Worm (Caenorhabditis elegans) whole organism, L4 larva: ENCODE data around the gene twk-10.

Experiments
- F26F4.8 ChIP-seq: fragments of 200-800 bp; sonication (Bioruptor generic); conservative IDR thresholded peaks from 2 replicates; pipeline ENCODE4 v1.3.6; 2022; ENCODE audit warnings: missing genetic modification characterization, missing compliant biosample characterization
- F49E8.2 ChIP-seq: sonication (generic microtip); optimal IDR thresholded peaks from 2 replicates; lab custom pipeline; 2016; ENCODE audit warnings: missing compliant biosample characterization, mild to moderate bottlenecking, missing genetic modification characterization, borderline replicate concordance
- T20F7.1 ChIP-seq: fragments of 200-800 bp; sonication (Bioruptor generic); optimal IDR thresholded peaks from 2 replicates; lab custom pipeline; 2018; ENCODE audit warnings: mild to moderate bottlenecking, missing genetic modification characterization, missing compliant biosample characterization
- Y75B8A.6 ChIP-seq: fragments of 200-800 bp; sonication (Bioruptor generic); IDR thresholded peaks from 2 replicates; pipeline ENCODE4 v1.3.6; 2022; ENCODE audit warnings: missing genetic modification reagents, missing genetic modification characterization, missing compliant biosample characterization
- ZK337.2 ChIP-seq: fragments of 200-800 bp; sonication (Bioruptor generic); IDR thresholded peaks from 2 replicates; pipeline ENCODE4 v1.3.6; 2022; ENCODE audit warnings: missing genetic modification reagents, missing genetic modification characterization, missing compliant biosample characterization
- ZK546.5 ChIP-seq, 2 experiments: sonication (generic microtip); optimal IDR thresholded peaks; 2 replicates each; lab custom pipeline; 2017; ENCODE audit warnings: missing biosample characterization in 2 of 2, missing genetic modification characterization in 2 of 2
- aha-1 ChIP-seq: fragments of 150-350 bp; peaks from one replicate; lab custom pipeline; 2014; ENCODE audit warnings: missing biosample characterization, missing genetic modification characterization
- ceh-32 ChIP-seq: sonication (generic microtip); optimal IDR thresholded peaks from 2 replicates; lab custom pipeline; 2016; ENCODE audit warnings: mild to moderate bottlenecking, missing genetic modification characterization, missing compliant biosample characterization; ENCODE audit not compliant: poor library complexity
- ceh-62 ChIP-seq: sonication (generic microtip); optimal IDR thresholded peaks from 2 replicates; lab custom pipeline; 2017; ENCODE audit warnings: missing biosample characterization, missing genetic modification characterization
- cey-2 ChIP-seq: sonication (generic microtip); optimal IDR thresholded peaks from 3 replicates; lab custom pipeline; 2017; ENCODE audit warnings: missing genetic modification characterization, mild to moderate bottlenecking, missing compliant biosample characterization, antibody characterized with exemption, borderline replicate concordance; ENCODE audit not compliant: insufficient read depth
- ctbp-1 ChIP-seq: fragments of 200-800 bp; sonication (Bioruptor generic); IDR thresholded peaks from 2 replicates; pipeline ENCODE4 v1.3.6; 2022; ENCODE audit warnings: missing genetic modification reagents, missing genetic modification characterization, missing compliant biosample characterization
- daf-16 ChIP-seq, 3 experiments: sonication (generic microtip); optimal IDR thresholded peaks; 2 replicates each; lab custom pipeline; 2016 to 2017; ENCODE audit warnings: missing genetic modification characterization in 3 of 3, missing genetic modification reagents in 3 of 3, mild to moderate bottlenecking in 2 of 3, missing compliant biosample characterization in 2 of 3, missing biosample characterization in 1 of 3, moderate library complexity in 1 of 3
- daf-19 ChIP-seq: fragments of 200-800 bp; sonication (Bioruptor generic); conservative IDR thresholded peaks from 2 replicates; pipeline ENCODE4 v1.3.6; 2022; ENCODE audit warnings: missing genetic modification characterization, missing compliant biosample characterization
- dmd-6 ChIP-seq: fragments of 200-800 bp; sonication (Bioruptor generic); IDR thresholded peaks from 2 replicates; pipeline ENCODE4 v1.3.6; 2022; ENCODE audit warnings: missing genetic modification reagents, missing genetic modification characterization, missing compliant biosample characterization
- dmd-9 ChIP-seq: fragments of 200-800 bp; sonication (Bioruptor generic); IDR thresholded peaks from 2 replicates; pipeline ENCODE4 v1.3.6; 2022; ENCODE audit warnings: missing genetic modification reagents, missing genetic modification characterization, missing compliant biosample characterization
- dve-1 ChIP-seq: sonication (generic microtip); optimal IDR thresholded peaks from 2 replicates; lab custom pipeline; 2017; ENCODE audit warnings: antibody characterized with exemption, mild to moderate bottlenecking, missing genetic modification characterization, missing compliant biosample characterization; ENCODE audit not compliant: insufficient read depth
- fos-1 ChIP-seq: fragments of 150-350 bp; optimal IDR thresholded peaks from 2 replicates; lab custom pipeline; 2014; ENCODE audit warnings: missing biosample characterization, missing genetic modification characterization
- hlh-11 ChIP-seq: fragments of 200-800 bp; sonication (Bioruptor generic); optimal IDR thresholded peaks from 2 replicates; lab custom pipeline; 2018; ENCODE audit warnings: mild to moderate bottlenecking, missing genetic modification characterization, missing compliant biosample characterization
- hlh-30 ChIP-seq: sonication (generic microtip); optimal IDR thresholded peaks from 2 replicates; lab custom pipeline; 2017; ENCODE audit warnings: antibody characterized with exemption, mild to moderate bottlenecking, missing genetic modification characterization, missing compliant biosample characterization; ENCODE audit not compliant: insufficient read depth
- lin-13 ChIP-seq: fragments of 150-350 bp; optimal IDR thresholded peaks from 2 replicates; lab custom pipeline; 2014; ENCODE audit warnings: missing biosample characterization, missing genetic modification reagents, missing genetic modification characterization
- lin-39 ChIP-seq: fragments of 150-350 bp; optimal IDR thresholded peaks from 2 replicates; lab custom pipeline; 2014; ENCODE audit warnings: missing biosample characterization, missing genetic modification reagents, missing genetic modification characterization
- lsy-2 ChIP-seq, 2 experiments: fragments of 150-350 bp in 1 of 2; sonication (generic microtip) in 1 of 2; optimal IDR thresholded peaks; 2 replicates each; lab custom pipeline; 2014 to 2017; ENCODE audit warnings: missing biosample characterization in 2 of 2, missing genetic modification characterization in 2 of 2
- madf-9 ChIP-seq: fragments of 200-800 bp; sonication (Bioruptor generic); conservative IDR thresholded peaks from 2 replicates; pipeline ENCODE4 v1.3.6; 2022; ENCODE audit warnings: missing genetic modification reagents, missing genetic modification characterization, missing compliant biosample characterization
- mes-2 ChIP-seq: sonication (generic microtip); optimal IDR thresholded peaks from 2 replicates; lab custom pipeline; 2016; ENCODE audit warnings: missing genotype, mild to moderate bottlenecking, missing genetic modification characterization, missing compliant biosample characterization; ENCODE audit not compliant: poor library complexity, severe bottlenecking
- mxl-3 ChIP-seq: fragments of 200-800 bp; sonication (Bioruptor generic); optimal IDR thresholded peaks from 2 replicates; lab custom pipeline; 2018; ENCODE audit warnings: mild to moderate bottlenecking, missing genetic modification characterization, missing compliant biosample characterization
- nhr-11 ChIP-seq: fragments of 150-350 bp; optimal IDR thresholded peaks from 2 replicates; lab custom pipeline; 2014; ENCODE audit warnings: missing biosample characterization, missing genetic modification characterization
- nhr-25 ChIP-seq: sonication (generic microtip); optimal IDR thresholded peaks from 2 replicates; lab custom pipeline; 2017; ENCODE audit warnings: missing genetic modification characterization, mild to moderate bottlenecking, missing compliant biosample characterization, antibody characterized with exemption, moderate library complexity, borderline replicate concordance; ENCODE audit not compliant: insufficient read depth
- nhr-28 ChIP-seq: fragments of 150-350 bp; optimal IDR thresholded peaks from 2 replicates; lab custom pipeline; 2014; ENCODE audit warnings: missing biosample characterization, missing genetic modification characterization
- nhr-41 ChIP-seq: fragments of 200-800 bp; sonication (Bioruptor generic); IDR thresholded peaks from 2 replicates; pipeline ENCODE4 v1.3.6; 2022; ENCODE audit warnings: missing genetic modification reagents, missing genetic modification characterization, missing compliant biosample characterization
- nhr-6 ChIP-seq: fragments of 150-350 bp; optimal IDR thresholded peaks from 2 replicates; lab custom pipeline; 2014; ENCODE audit warnings: missing biosample characterization, missing genetic modification characterization
- nhr-77 ChIP-seq: fragments of 150-350 bp; optimal IDR thresholded peaks from 2 replicates; lab custom pipeline; 2014; ENCODE audit warnings: missing biosample characterization, missing genetic modification characterization
- pha-4 ChIP-seq, 2 experiments: fragments of 150-350 bp in 1 of 2; fragments of 200-800 bp in 1 of 2; sonication (Bioruptor generic) in 1 of 2; IDR thresholded peaks in 1 of 2; optimal IDR thresholded peaks in 1 of 2; 2 replicates each; pipeline versions ENCODE4 v1.3.6 to Lab custom; 2014 to 2022; ENCODE audit warnings: missing genetic modification characterization in 2 of 2, missing genetic modification reagents in 2 of 2, missing biosample characterization in 1 of 2, missing compliant biosample characterization in 1 of 2
- php-3 ChIP-seq: fragments of 200-800 bp; sonication (Bioruptor generic); IDR thresholded peaks from 2 replicates; pipeline ENCODE4 v1.3.6; 2022; ENCODE audit warnings: missing genetic modification reagents, missing genetic modification characterization, missing compliant biosample characterization
- pqm-1 ChIP-seq: sonication (generic microtip); optimal IDR thresholded peaks from 2 replicates; lab custom pipeline; 2017; ENCODE audit warnings: missing biosample characterization, missing genetic modification characterization
- snpc-1.2 ChIP-seq: fragments of 200-800 bp; sonication (Bioruptor generic); IDR thresholded peaks from 2 replicates; pipeline ENCODE4 v1.3.6; 2022; ENCODE audit warnings: missing genetic modification reagents, missing genetic modification characterization, missing compliant biosample characterization
- unc-130 ChIP-seq: sonication (generic microtip); optimal IDR thresholded peaks from 2 replicates; lab custom pipeline; 2016; ENCODE audit warnings: missing genetic modification reagents, missing genetic modification characterization, missing compliant biosample characterization
- unc-62 ChIP-seq, 3 experiments: fragments of 150-350 bp in 1 of 3; sonication (generic microtip); optimal IDR thresholded peaks in 2 of 3; peaks in 1 of 3; 1 replicate in 1 of 3; 2 replicates in 2 of 3; lab custom pipeline; 2014 to 2017; ENCODE audit warnings: missing biosample characterization in 3 of 3, missing genetic modification characterization in 3 of 3, missing genetic modification reagents in 3 of 3, missing genotype in 1 of 3
- vab-7 ChIP-seq: fragments of 200-800 bp; sonication (Bioruptor generic); IDR thresholded peaks from 2 replicates; pipeline ENCODE4 v1.3.6; 2022; ENCODE audit warnings: missing genetic modification reagents, missing genetic modification characterization, missing compliant biosample characterization
- zfp-2 ChIP-seq: sonication (generic microtip); optimal IDR thresholded peaks from 2 replicates; lab custom pipeline; 2016; ENCODE audit warnings: mild to moderate bottlenecking, missing genetic modification characterization, missing compliant biosample characterization
- zip-11 ChIP-seq: fragments of 200-800 bp; sonication (Bioruptor generic); IDR thresholded peaks from 2 replicates; pipeline ENCODE4 v1.3.6; 2022; ENCODE audit warnings: missing genetic modification characterization, missing compliant biosample characterization
- zip-2 ChIP-seq: fragments of 150-350 bp; optimal IDR thresholded peaks from 2 replicates; lab custom pipeline; 2014; ENCODE audit warnings: missing biosample characterization, missing genetic modification characterization

The twk-10 gene

DNA sequence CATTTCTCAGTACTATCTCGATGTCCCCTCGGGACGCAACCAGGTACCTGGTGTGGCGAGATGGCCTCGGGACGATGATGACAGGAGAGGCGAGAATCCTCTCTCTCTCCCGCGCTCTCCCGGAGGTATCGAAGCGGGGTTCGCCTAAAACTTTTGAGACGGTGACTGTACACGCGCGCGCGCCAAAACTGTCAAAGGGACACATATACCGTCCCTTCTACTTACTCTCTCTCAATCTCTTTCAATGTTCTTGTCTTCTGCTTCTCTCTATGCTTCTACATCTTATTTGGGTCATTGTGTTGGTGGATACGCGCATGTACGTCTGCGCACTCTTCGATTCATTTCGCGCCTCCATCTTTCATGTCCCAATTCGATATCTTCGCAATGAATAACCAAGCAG lies 10.3 kb upstream of the twk-10 start (continued):
- TF ChIP-seq cey-2 (tag; lab: Kevin White, UChicago) (no peak), mxl-3 (GFP tag; lab: Kevin White, UChicago) (peak; percentile 66)
- TF ChIP-seq, all 104 proteins: peak for 9

DNA sequence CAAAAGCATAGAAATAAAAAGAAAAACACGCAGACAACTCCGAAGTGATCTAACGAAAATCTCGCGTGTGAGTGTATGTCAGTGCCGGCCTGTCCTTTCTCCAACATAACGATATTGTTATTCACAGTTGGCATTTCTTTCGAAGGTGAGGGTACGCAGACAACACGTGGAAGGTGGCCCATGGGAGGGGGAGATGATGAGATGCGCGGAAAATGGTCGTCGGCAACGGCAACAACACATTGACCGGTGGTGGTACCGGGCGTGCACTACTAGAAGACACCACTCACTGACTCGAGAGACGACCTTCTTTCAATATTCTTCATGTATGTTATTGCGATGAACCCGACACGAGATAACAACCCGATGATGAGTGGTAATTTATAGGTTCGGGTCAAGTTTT lies 7.1 kb upstream of the twk-10 start:
- TF ChIP-seq lin-39 (tag; lab: Kevin White, UChicago) (no peak), nhr-77 (tag; lab: Kevin White, UChicago) (no peak), php-3 (GFP tag; lab: Robert Waterston, UW) (no peak), dmd-9 (GFP tag; lab: Robert Waterston, UW) (no peak), hlh-30 (peak; percentile 51), nhr-41 (GFP tag; lab: Robert Waterston, UW) (no peak), Y75B8A.6 (GFP tag; lab: Robert Waterston, UW) (no peak), mes-2 (tag; lab: Kevin White, UChicago) (no peak), ctbp-1 (GFP tag; lab: Robert Waterston, UW) (no peak), pha-4 (GFP tag; IDR thresholded peaks at IDR 0.05; lab: Robert Waterston, UW) (no peak), pha-4 (tag; optimal IDR thresholded peaks at IDR 0.05; lab: Kevin White, UChicago) (no peak), ceh-32 (no peak), zfp-2 (tag; lab: Kevin White, UChicago) (no peak), unc-62 (GFP tag; optimal IDR thresholded peaks at IDR 0.05 in 1 of 2; lab: Kevin White, UChicago) (peak in 1 of 2 experiments; percentile 78), unc-62 (tag; optimal IDR thresholded peaks at IDR 0.05; lab: Kevin White, UChicago) (no peak), F49E8.2 (tag; lab: Kevin White, UChicago) (no peak), nhr-25 (tag; lab: Kevin White, UChicago) (peak; percentile 33), mxl-3 (GFP tag; lab: Kevin White, UChicago) (peak; percentile 57), vab-7 (GFP tag; lab: Robert Waterston, UW) (no peak), ZK337.2 (GFP tag; lab: Robert Waterston, UW) (no peak), unc-130 (no peak), lsy-2 (tag; optimal IDR thresholded peaks at IDR 0.05; lab: Kevin White, UChicago) (no peak), F26F4.8 (GFP tag; lab: Robert Waterston, UW) (no peak), daf-19 (GFP tag; lab: Robert Waterston, UW) (no peak), nhr-28 (tag; lab: Kevin White, UChicago) (no peak), zip-2 (no peak), snpc-1.2 (GFP tag; lab: Robert Waterston, UW) (no peak)

DNA sequence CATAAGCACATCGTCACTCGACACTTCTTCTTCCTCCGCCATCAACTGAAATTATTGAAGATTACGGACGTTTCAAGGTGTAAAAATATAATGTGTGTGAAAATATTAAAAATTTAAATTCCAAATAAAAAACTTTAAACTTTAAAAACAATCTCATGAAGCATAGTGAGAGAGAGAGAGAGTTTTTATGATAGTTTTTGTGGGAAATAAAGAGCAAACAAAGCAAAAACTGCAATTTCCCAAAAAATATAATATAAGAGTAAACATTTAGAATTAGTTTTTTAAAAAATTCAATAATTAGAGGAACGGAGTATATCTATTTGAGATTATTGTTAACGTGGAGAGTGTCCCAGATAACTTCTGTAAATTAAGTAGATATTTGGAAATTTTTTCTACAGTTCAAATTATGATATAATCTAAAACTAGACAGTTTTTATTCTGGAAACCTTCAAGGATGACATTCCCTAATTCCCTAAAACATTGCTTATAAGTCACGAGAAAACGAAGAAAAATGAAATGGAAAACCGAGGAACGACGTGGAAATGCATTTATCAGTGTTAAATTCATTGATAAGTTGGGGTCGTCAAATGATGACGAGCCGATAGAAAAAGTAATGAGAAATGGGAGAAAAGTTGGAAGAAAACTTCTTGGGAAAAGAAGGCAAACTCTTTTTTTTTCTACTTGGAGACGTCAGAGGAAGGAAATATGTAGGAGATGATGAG lies 5.5 kb upstream of the twk-10 start, which contains the start of gene dre-1:
Gene dre-1, minus strand, starts transcription at position 51 of the 722 bp plus-strand sequence.
- TF ChIP-seq dmd-9 (GFP tag; lab: Robert Waterston, UW) (no peak), pqm-1 (tag; lab: Kevin White, UChicago) (peak; percentile 37), zip-11 (GFP tag; lab: Robert Waterston, UW) (no peak), dmd-6 (GFP tag; lab: Robert Waterston, UW) (0 out of 2 replicates have a peak, but pooled peaks have one; percentile 18), lsy-2 (tag; optimal IDR thresholded peaks at IDR 0.05; lab: Kevin White, UChicago) (no peak), nhr-6 (tag; lab: Kevin White, UChicago) (no peak), dve-1 (tag; lab: Kevin White, UChicago) (peak; percentile 62), fos-1 (tag; lab: Kevin White, UChicago) (no peak), aha-1 (tag; lab: Kevin White, UChicago) (peak; percentile 71), madf-9 (GFP tag; lab: Robert Waterston, UW) (no peak), ceh-62 (tag; lab: Kevin White, UChicago) (no peak), daf-16 (GFP tag; optimal IDR thresholded peaks at IDR 0.05; lab: Kevin White, UChicago) (no peak), daf-16 (tag; optimal IDR thresholded peaks at IDR 0.05; lab: Kevin White, UChicago) (peak; percentile 26), F49E8.2 (tag; lab: Kevin White, UChicago) (no peak), lin-13 (GFP tag; lab: Kevin White, UChicago) (no peak), mes-2 (tag; lab: Kevin White, UChicago) (no peak), nhr-28 (tag; lab: Kevin White, UChicago) (peak; percentile 45), nhr-11 (tag; lab: Kevin White, UChicago) (no peak), ZK546.5 (tag; optimal IDR thresholded peaks at IDR 0.05; lab: Kevin White, UChicago) (no peak), hlh-11 (peak; percentile 14), T20F7.1 (no peak), hlh-30 (peak; percentile 11)
